Fruit fly (Drosophila melanogaster) whole organism, adult: ENCODE results near the gene CG17075.

ENCODE experiments used
- CG11617 ChIP-seq: fragments of 200-800 bp; sonication (Bioruptor generic); optimal IDR thresholded peaks from 2 replicates; lab custom pipeline; 2017; ENCODE audit warnings: mild to moderate bottlenecking, missing biosample characterization, missing genetic modification reagents, missing genetic modification characterization
- CG12768 ChIP-seq: fragments of 200-800 bp; sonication (Bioruptor generic); optimal IDR thresholded peaks from 2 replicates; lab custom pipeline; 2017; ENCODE audit warnings: missing biosample characterization, missing genetic modification characterization, mild to moderate bottlenecking, moderate library complexity, missing genetic modification reagents
- CG14711 ChIP-seq: fragments of 200-800 bp; sonication (Bioruptor generic); optimal IDR thresholded peaks from 2 replicates; lab custom pipeline; 2018; ENCODE audit warnings: missing biosample characterization, mild to moderate bottlenecking, missing genetic modification characterization, moderate library complexity
- CG1620 ChIP-seq: fragments of 200-800 bp; sonication (Bioruptor generic); optimal IDR thresholded peaks from 2 replicates; lab custom pipeline; 2016; ENCODE audit warnings: missing biosample characterization, missing genetic modification characterization
- CG33017 ChIP-seq: fragments of 200-800 bp; sonication (Bioruptor generic); optimal IDR thresholded peaks from 2 replicates; lab custom pipeline; 2018; ENCODE audit warnings: missing biosample characterization, mild to moderate bottlenecking, missing genetic modification characterization, moderate library complexity
- CG5204 ChIP-seq: fragments of 200-800 bp; sonication (Bioruptor generic); optimal IDR thresholded peaks from 2 replicates; lab custom pipeline; 2016; ENCODE audit warnings: missing biosample characterization, missing genetic modification characterization
- CG7045 ChIP-seq: fragments of 200-800 bp; sonication (Bioruptor generic); optimal IDR thresholded peaks from 2 replicates; lab custom pipeline; 2017; ENCODE audit warnings: missing biosample characterization, mild to moderate bottlenecking, missing genetic modification characterization
- CG7101 ChIP-seq: fragments of 200-800 bp; sonication (Bioruptor generic); optimal IDR thresholded peaks from 2 replicates; lab custom pipeline; 2018; ENCODE audit warnings: missing biosample characterization, mild to moderate bottlenecking, missing genetic modification characterization, moderate library complexity
- Clk ChIP-seq: fragments of 200-800 bp; sonication (Bioruptor generic); optimal IDR thresholded peaks from 2 replicates; lab custom pipeline; 2017; ENCODE audit warnings: missing biosample characterization, missing genetic modification characterization
- Crg-1 ChIP-seq: fragments of 200-800 bp; sonication (Bioruptor generic); optimal IDR thresholded peaks from 2 replicates; lab custom pipeline; 2016; ENCODE audit warnings: missing biosample characterization, missing genetic modification characterization
- Hr96 ChIP-seq: fragments of 200-800 bp; sonication (Bioruptor generic); optimal IDR thresholded peaks from 2 replicates; lab custom pipeline; 2016; ENCODE audit warnings: missing biosample characterization, missing genetic modification characterization
- Mnt ChIP-seq: fragments of 200-800 bp; sonication (Bioruptor generic); optimal IDR thresholded peaks from 2 replicates; lab custom pipeline; 2016; ENCODE audit warnings: missing biosample characterization, mild to moderate bottlenecking, missing genetic modification characterization
- bab1 ChIP-seq: fragments of 200-800 bp; sonication (Bioruptor generic); optimal IDR thresholded peaks from 3 replicates; lab custom pipeline; 2019; ENCODE audit warnings: missing biosample characterization, mild to moderate bottlenecking, missing genetic modification characterization, moderate library complexity
- cic ChIP-seq: fragments of 200-800 bp; sonication (Bioruptor generic); optimal IDR thresholded peaks from 2 replicates; lab custom pipeline; 2017; ENCODE audit warnings: missing biosample characterization, mild to moderate bottlenecking, missing genetic modification characterization, moderate library complexity
- cnc ChIP-seq, 2 experiments: fragments of >200 bp; optimal IDR thresholded peaks; 2 replicates each; lab custom pipeline; 2017
- kay ChIP-seq: fragments of 200-800 bp; sonication (Bioruptor generic); peaks from one replicate; lab custom pipeline; 2016; ENCODE audit warnings: missing biosample characterization, missing genetic modification characterization, borderline replicate concordance
- ovo ChIP-seq: fragments of 200-800 bp; sonication (Bioruptor generic); optimal IDR thresholded peaks from 2 replicates; lab custom pipeline; 2016; ENCODE audit warnings: missing biosample characterization, missing genetic modification characterization
- pad ChIP-seq: fragments of 200-800 bp; sonication (Bioruptor generic); optimal IDR thresholded peaks from 3 replicates; lab custom pipeline; 2017; ENCODE audit warnings: missing biosample characterization, missing genetic modification characterization, mild to moderate bottlenecking, moderate library complexity, missing genetic modification reagents
- tj ChIP-seq: fragments of 200-800 bp; sonication (Bioruptor generic); optimal IDR thresholded peaks from 3 replicates; lab custom pipeline; 2017; ENCODE audit warnings: missing biosample characterization, mild to moderate bottlenecking, missing genetic modification characterization, moderate library complexity
- toe ChIP-seq: fragments of 200-800 bp; sonication (Bioruptor generic); optimal IDR thresholded peaks from 2 replicates; lab custom pipeline; 2016; ENCODE audit warnings: missing biosample characterization, missing genetic modification characterization

CG17075 gene

dm6 chr2L:278134-278533 lies 10.8 kb upstream of the CG17075 start, which contains the start of gene CG17078:
Gene CG17078 (minus strand): TSS chr2L:278234.
- TF ChIP-seq Clk (no peak), cic (GFP tag; lab: Kevin White, UChicago) (no peak), CG12768 (no peak), ovo (GFP tag; lab: Kevin White, UChicago) (no peak), CG33017 (no peak), tj (GFP tag; lab: Kevin White, UChicago) (no peak), CG1620 (GFP tag; lab: Kevin White, UChicago) (no peak), cnc (optimal IDR thresholded peaks at IDR 0.05; lab: Kevin White, UChicago) (no peak), CG5204 (no peak), pad (no peak)

dm6 chr2L:277122-277671 lies 9.9 kb upstream of the CG17075 start, which contains the start of gene smo:
Gene smo (plus strand): TSS chr2L:277582.
- TF ChIP-seq CG14711 (tag; lab: Kevin White, UChicago) (peak; percentile 17), Hr96 (GFP tag; lab: Kevin White, UChicago) (no peak), ovo (GFP tag; lab: Kevin White, UChicago) (no peak), kay (GFP tag; lab: Kevin White, UChicago) (no peak), Mnt (peak; percentile 75), tj (GFP tag; lab: Kevin White, UChicago) (peak; percentile 21), CG7101 (tag; lab: Kevin White, UChicago) (no peak), bab1 (GFP tag; lab: Kevin White, UChicago) (peak; percentile 33), CG5204 (no peak), CG1620 (GFP tag; lab: Kevin White, UChicago) (peak; percentile 25), CG11617 (GFP tag; lab: Kevin White, UChicago) (no peak), Crg-1 (peak; percentile 1), CG33017 (no peak)

DNA sequence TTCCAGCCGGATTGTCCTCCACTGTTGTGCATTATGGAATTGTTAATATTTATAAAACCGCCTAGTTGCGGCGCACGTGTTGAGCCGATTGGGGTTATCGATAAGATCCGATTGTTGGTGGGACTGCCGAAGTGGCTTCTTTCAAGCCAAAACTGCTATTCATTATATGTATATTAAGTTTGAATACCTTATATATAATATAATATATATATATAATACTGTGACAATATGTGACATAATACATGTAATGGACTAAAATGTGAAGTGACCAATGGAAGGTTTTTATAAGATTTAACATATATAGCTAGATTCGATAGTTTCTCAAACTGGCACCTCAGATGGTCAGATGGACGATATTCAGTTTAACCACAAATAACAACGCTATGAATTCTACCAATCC lies 6.3 kb upstream of the CG17075 start, which contains the start of the genes mbm and CG11555:
Gene mbm (minus strand): TSS at position 113 of the 400 bp plus-strand sequence.
Gene CG11555 (plus strand): TSS at position 234 of the 400 bp plus-strand sequence.
- TF ChIP-seq CG1620 (GFP tag; lab: Kevin White, UChicago), result no peak
- peak; percentile 48 for TF ChIP-seq CG7101 (tag; lab: Kevin White, UChicago)
- TF ChIP-seq Clk, result no peak
- TF ChIP-seq CG5204, result no peak
- TF ChIP-seq Mnt, result peak; percentile 97
- TF ChIP-seq pad, result peak; percentile 3
- no peak for TF ChIP-seq kay (GFP tag; lab: Kevin White, UChicago)
- no peak for TF ChIP-seq cnc (optimal IDR thresholded peaks at IDR 0.05; lab: Kevin White, UChicago)
- peak; percentile 41 for TF ChIP-seq CG11617 (GFP tag; lab: Kevin White, UChicago)
- peak; percentile 49 for TF ChIP-seq CG14711 (tag; lab: Kevin White, UChicago)
- TF ChIP-seq Hr96 (GFP tag; lab: Kevin White, UChicago), result no peak
- no peak for TF ChIP-seq cic (GFP tag; lab: Kevin White, UChicago)
- TF ChIP-seq ovo (GFP tag; lab: Kevin White, UChicago), result no peak
- TF ChIP-seq bab1 (GFP tag; lab: Kevin White, UChicago), result peak; percentile 29
- no peak for TF ChIP-seq CG12768
- no peak for TF ChIP-seq tj (GFP tag; lab: Kevin White, UChicago)
- no peak for TF ChIP-seq toe (GFP tag; lab: Kevin White, UChicago)
- no peak for TF ChIP-seq Crg-1
- TF ChIP-seq CG7045 (GFP tag; lab: Kevin White, UChicago), result no peak
- TF ChIP-seq CG33017, result peak; percentile 47

- no peak for TF ChIP-seq CG11617 (GFP tag; lab: Kevin White, UChicago)
- TF ChIP-seq CG7045 (GFP tag; lab: Kevin White, UChicago), result no peak
- no peak for TF ChIP-seq CG1620 (GFP tag; lab: Kevin White, UChicago)
- TF ChIP-seq bab1 (GFP tag; lab: Kevin White, UChicago), result peak; percentile 59
- no peak for TF ChIP-seq CG7101 (tag; lab: Kevin White, UChicago)
- peak; percentile 66 for TF ChIP-seq Mnt
- no peak for TF ChIP-seq pad
- no peak for TF ChIP-seq Crg-1
- TF ChIP-seq Clk, result no peak
- TF ChIP-seq tj (GFP tag; lab: Kevin White, UChicago), result no peak
- TF ChIP-seq Hr96 (GFP tag; lab: Kevin White, UChicago), result no peak
- no peak for TF ChIP-seq CG14711 (tag; lab: Kevin White, UChicago)
- TF ChIP-seq ovo (GFP tag; lab: Kevin White, UChicago), result no peak
- TF ChIP-seq CG5204, result no peak
Observed at dm6 chr2L:271553-271952, 4.2 kb upstream of the CG17075 start, which contains the start of gene Dus1. Gene Dus1 (minus strand): TSS chr2L:271744.

DNA sequence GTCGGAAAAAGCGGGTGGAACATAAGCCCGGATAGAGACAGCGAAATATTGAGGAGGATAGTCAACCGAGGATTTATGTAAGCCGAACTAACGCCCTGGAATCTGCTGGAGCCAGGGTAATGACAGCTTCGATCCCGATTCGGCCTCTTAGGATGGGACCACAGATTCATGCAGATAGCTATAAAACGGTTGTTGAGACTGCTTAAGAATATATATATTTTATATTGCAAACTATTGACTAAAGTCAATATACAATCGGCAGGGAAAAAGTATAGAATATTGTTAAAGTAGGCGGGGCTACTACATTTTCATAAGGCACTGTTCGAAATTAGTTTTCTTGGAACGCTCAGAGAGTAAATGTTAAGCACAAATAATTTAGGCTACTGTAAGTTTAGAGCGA lies 1.5 kb upstream of the CG17075 start, which contains the start of gene CG3345:
Gene CG3345 (plus strand): TSS at position 301 of the 400 bp plus-strand sequence.
- TF ChIP-seq ovo (GFP tag; lab: Kevin White, UChicago), result no peak
- TF ChIP-seq CG11617 (GFP tag; lab: Kevin White, UChicago), result no peak

DNA sequence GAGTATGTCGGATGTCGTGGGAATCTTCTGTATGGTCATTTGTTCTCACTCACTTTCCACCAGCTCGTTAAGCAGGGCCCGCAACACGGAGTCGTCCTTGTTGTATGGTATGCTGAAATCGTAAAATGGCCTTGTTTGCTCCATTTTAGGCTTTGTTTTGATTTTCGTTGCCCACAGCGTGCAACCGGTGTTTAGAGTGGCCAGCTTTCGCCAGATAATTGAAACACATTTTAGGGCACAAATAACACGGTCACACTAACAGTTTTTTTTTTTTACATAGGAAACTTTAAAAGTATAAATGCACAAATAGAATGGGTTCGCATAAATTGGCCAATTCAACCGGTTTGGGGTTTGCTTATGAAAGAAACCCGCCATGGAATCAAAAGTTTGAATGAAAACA lies 15.1 kb downstream of the CG17075 start, which contains the start of gene Rpp30:
Gene Rpp30 (minus strand): TSS at position 200 of the 400 bp plus-strand sequence.
- TF ChIP-seq pad, result no peak
- peak; percentile 82 for TF ChIP-seq Mnt
- TF ChIP-seq CG5204, result no peak
- peak; percentile 59 for TF ChIP-seq bab1 (GFP tag; lab: Kevin White, UChicago)
